Worm (Caenorhabditis elegans): ENCODE measurements around the gene F26F2.13.

DNA sequence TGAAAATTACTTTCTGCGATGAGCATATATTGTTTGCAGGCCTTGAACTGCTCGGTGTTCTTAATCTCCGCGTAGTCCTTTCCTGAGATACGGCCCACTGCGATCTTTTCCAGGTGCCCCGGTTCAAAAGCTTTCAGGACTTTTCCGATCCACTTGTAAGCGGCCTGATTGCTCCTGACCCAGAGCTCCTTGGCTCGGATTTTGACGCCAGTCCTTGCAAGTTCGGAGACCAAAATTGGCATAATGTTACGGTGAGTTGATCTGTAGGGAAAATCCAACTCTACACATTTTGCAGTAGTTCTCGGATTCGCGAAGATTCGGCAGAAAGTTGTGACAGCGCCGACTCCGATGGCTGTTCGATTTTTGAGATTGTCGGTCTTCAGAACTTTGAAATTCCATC, 47.1 kb upstream of the F26F2.13 start:
- TF ChIP-seq aly-2 (tag; optimal IDR thresholded peaks at IDR 0.05) (no peak), nhr-23 (tag; optimal IDR thresholded peaks at IDR 0.05) (no peak), ceh-28 (tag; optimal IDR thresholded peaks at IDR 0.05) (no peak), ztf-11 (tag; optimal IDR thresholded peaks at IDR 0.05) (no peak)

All from whole organism, L3 larva.